Worm (Caenorhabditis elegans) whole organism, L1 larva: ENCODE results near the gene tram-1.

Experiments used
- C04F5.9 ChIP-seq: sonication (generic microtip); optimal IDR thresholded peaks from 2 replicates; lab custom pipeline; 2016; ENCODE audit warnings: missing genetic modification characterization, missing compliant biosample characterization
- blmp-1 ChIP-seq: fragments of 150-350 bp; optimal IDR thresholded peaks from 2 replicates; lab custom pipeline; 2014; ENCODE audit warnings: missing biosample characterization, missing genetic modification characterization
- ceh-63 ChIP-seq: fragments of 200-800 bp; sonication (Bioruptor generic); optimal IDR thresholded peaks from 2 replicates; lab custom pipeline; 2018; ENCODE audit warnings: mild to moderate bottlenecking, missing genetic modification characterization, missing compliant biosample characterization
- ceh-82 ChIP-seq, 3 experiments: fragments of 150-350 bp in 1 of 3; sonication (generic microtip) in 2 of 3; optimal IDR thresholded peaks; 2 replicates each; lab custom pipeline; 2014 to 2017; ENCODE audit warnings: missing biosample characterization in 3 of 3, missing genetic modification characterization in 3 of 3
- ceh-90 ChIP-seq: sonication (generic microtip); optimal IDR thresholded peaks from 2 replicates; lab custom pipeline; 2016; ENCODE audit warnings: missing genetic modification characterization, missing compliant biosample characterization
- dpl-1 ChIP-seq, 3 experiments: fragments of 150-350 bp in 2 of 3; sonication (generic microtip) in 1 of 3; optimal IDR thresholded peaks; 2 replicates each; lab custom pipeline; 2014 to 2017; ENCODE audit warnings: missing biosample characterization in 3 of 3, missing genetic modification characterization in 3 of 3, missing genetic modification reagents in 3 of 3
- dsc-1 ChIP-seq: sonication (generic microtip); optimal IDR thresholded peaks from 2 replicates; lab custom pipeline; 2016; ENCODE audit warnings: mild to moderate bottlenecking, missing genetic modification characterization, missing compliant biosample characterization
- efl-1 ChIP-seq, 4 experiments: fragments of 150-350 bp; optimal IDR thresholded peaks in 3 of 4; peaks in 1 of 4; 1 replicate in 1 of 4; 2 replicates in 3 of 4; lab custom pipeline; 2014; ENCODE audit warnings: missing biosample characterization in 2 of 4, missing genetic modification characterization in 2 of 4, missing genetic modification reagents in 2 of 4
- efl-3 ChIP-seq: fragments of 200-800 bp; sonication (Bioruptor generic); optimal IDR thresholded peaks from 2 replicates; lab custom pipeline; 2018; ENCODE audit warnings: mild to moderate bottlenecking, missing genetic modification characterization, missing compliant biosample characterization
- egl-27 ChIP-seq, 2 experiments: fragments of 150-350 bp in 1 of 2; sonication (generic microtip); optimal IDR thresholded peaks; 3 replicates each; lab custom pipeline; 2017 to 2018; ENCODE audit warnings: missing biosample characterization in 2 of 2, missing genetic modification characterization in 2 of 2, missing genetic modification reagents in 2 of 2
- elt-3 ChIP-seq, 6 experiments: fragments of 150-350 bp in 1 of 6; sonication (generic microtip); optimal IDR thresholded peaks; 2 replicates each; lab custom pipeline; 2017 to 2018; ENCODE audit warnings: missing biosample characterization in 6 of 6, missing genetic modification characterization in 6 of 6, inconsistent platforms in 1 of 6
- fkh-10 ChIP-seq: sonication (generic microtip); optimal IDR thresholded peaks from 2 replicates; lab custom pipeline; 2017; ENCODE audit warnings: missing biosample characterization, missing genetic modification reagents, missing genetic modification characterization
- fkh-4 ChIP-seq: sonication (generic microtip); optimal IDR thresholded peaks from 2 replicates; lab custom pipeline; 2016; ENCODE audit warnings: missing compliant biosample characterization, missing genetic modification characterization, borderline replicate concordance
- grh-1 ChIP-seq: fragments of 200-800 bp; sonication (Bioruptor generic); IDR thresholded peaks from 2 replicates; pipeline ENCODE4 v1.3.6; 2022; ENCODE audit warnings: missing genetic modification reagents, missing genetic modification characterization, missing compliant biosample characterization
- hlh-4 ChIP-seq: sonication (generic microtip); optimal IDR thresholded peaks from 2 replicates; lab custom pipeline; 2016; ENCODE audit warnings: mild to moderate bottlenecking, missing genetic modification characterization, missing compliant biosample characterization
- irx-1 ChIP-seq: sonication (generic microtip); optimal IDR thresholded peaks from 2 replicates; lab custom pipeline; 2016; ENCODE audit warnings: missing genetic modification characterization, missing compliant biosample characterization
- jun-1 ChIP-seq: fragments of 150-350 bp; optimal IDR thresholded peaks from 2 replicates; lab custom pipeline; 2014; ENCODE audit warnings: missing biosample characterization, missing genetic modification reagents, missing genetic modification characterization
- lin-14 ChIP-seq: fragments of 200-800 bp; sonication (Bioruptor generic); optimal IDR thresholded peaks from 2 replicates; lab custom pipeline; 2018; ENCODE audit warnings: mild to moderate bottlenecking, missing genetic modification characterization, moderate library complexity, missing compliant biosample characterization
- lin-35 ChIP-seq, 2 experiments: fragments of 150-350 bp; optimal IDR thresholded peaks; 2 replicates each; lab custom pipeline; 2014; ENCODE audit warnings: missing biosample characterization in 2 of 2, missing genetic modification characterization in 2 of 2, missing genetic modification reagents in 2 of 2
- lin-39 ChIP-seq: fragments of 150-350 bp; optimal IDR thresholded peaks from 2 replicates; lab custom pipeline; 2014; ENCODE audit warnings: missing biosample characterization, missing genetic modification reagents, missing genetic modification characterization
- lir-3 ChIP-seq: sonication (generic microtip); optimal IDR thresholded peaks from 2 replicates; lab custom pipeline; 2016; ENCODE audit warnings: mild to moderate bottlenecking, missing genetic modification characterization, moderate library complexity, missing compliant biosample characterization; ENCODE audit not compliant: poor library complexity
- lsy-2 ChIP-seq, 2 experiments: fragments of 150-350 bp; optimal IDR thresholded peaks; 2 replicates each; lab custom pipeline; 2014; ENCODE audit warnings: missing biosample characterization in 2 of 2, missing genetic modification characterization in 2 of 2
- mab-9 ChIP-seq: fragments of 200-800 bp; sonication (Bioruptor generic); IDR thresholded peaks from 2 replicates; pipeline ENCODE4 v1.3.6; 2022; ENCODE audit warnings: missing genetic modification reagents, missing genetic modification characterization, missing compliant biosample characterization
- mdl-1 ChIP-seq, 2 experiments: fragments of 150-350 bp; optimal IDR thresholded peaks; 2 replicates each; lab custom pipeline; 2014 to 2017; ENCODE audit warnings: missing biosample characterization in 2 of 2, missing genetic modification characterization in 2 of 2, inconsistent platforms in 1 of 2
- mef-2 ChIP-seq: fragments of 150-350 bp; optimal IDR thresholded peaks from 2 replicates; lab custom pipeline; 2014; ENCODE audit warnings: missing biosample characterization, missing genetic modification characterization
- mep-1 ChIP-seq: fragments of 150-350 bp; optimal IDR thresholded peaks from 2 replicates; lab custom pipeline; 2014; ENCODE audit warnings: missing biosample characterization, missing genetic modification characterization
- nhr-11 ChIP-seq: fragments of 150-350 bp; optimal IDR thresholded peaks from 2 replicates; lab custom pipeline; 2014; ENCODE audit warnings: missing biosample characterization, missing genetic modification characterization
- nhr-19 ChIP-seq: fragments of 200-800 bp; sonication (Bioruptor generic); conservative IDR thresholded peaks from 2 replicates; pipeline ENCODE4 v1.3.6; 2022; ENCODE audit warnings: missing genetic modification characterization, missing compliant biosample characterization
- nhr-71 ChIP-seq: sonication (generic microtip); optimal IDR thresholded peaks from 2 replicates; lab custom pipeline; 2016; ENCODE audit warnings: mild to moderate bottlenecking, missing genetic modification characterization, moderate library complexity, missing compliant biosample characterization
- nhr-76 ChIP-seq: sonication (generic microtip); optimal IDR thresholded peaks from 2 replicates; lab custom pipeline; 2017; ENCODE audit warnings: missing biosample characterization, missing genetic modification characterization
- nhr-84 ChIP-seq: sonication (generic microtip); optimal IDR thresholded peaks from 2 replicates; lab custom pipeline; 2017; ENCODE audit warnings: missing biosample characterization, missing genetic modification characterization
- nhr-85 ChIP-seq: sonication (generic microtip); peaks from one replicate; lab custom pipeline; 2016; ENCODE audit warnings: missing genetic modification characterization, inconsistent platforms, missing compliant biosample characterization
- pax-3 ChIP-seq: fragments of 200-800 bp; sonication (Bioruptor generic); optimal IDR thresholded peaks from 2 replicates; lab custom pipeline; 2018; ENCODE audit warnings: mild to moderate bottlenecking, missing genetic modification characterization, moderate library complexity, missing compliant biosample characterization
- pqm-1 ChIP-seq: sonication (generic microtip); optimal IDR thresholded peaks from 3 replicates; lab custom pipeline; 2017; ENCODE audit warnings: missing biosample characterization, missing genetic modification characterization
- rnt-1 ChIP-seq: sonication (generic microtip); optimal IDR thresholded peaks from 2 replicates; lab custom pipeline; 2016; ENCODE audit warnings: mild to moderate bottlenecking, missing genetic modification characterization, moderate library complexity, missing compliant biosample characterization
- snu-23 ChIP-seq: sonication (generic microtip); optimal IDR thresholded peaks from 2 replicates; lab custom pipeline; 2016; ENCODE audit warnings: missing genetic modification characterization, missing compliant biosample characterization
- sptf-1 ChIP-seq: fragments of 150-350 bp; optimal IDR thresholded peaks from 2 replicates; lab custom pipeline; 2014; ENCODE audit warnings: missing biosample characterization, missing genetic modification characterization
- swsn-7 ChIP-seq: sonication (generic microtip); optimal IDR thresholded peaks from 2 replicates; lab custom pipeline; 2016; ENCODE audit warnings: missing genetic modification characterization, missing compliant biosample characterization
- tbx-2 ChIP-seq: sonication (generic microtip); optimal IDR thresholded peaks from 2 replicates; lab custom pipeline; 2016; ENCODE audit warnings: missing genetic modification characterization, missing compliant biosample characterization
- unc-130 ChIP-seq: fragments of 150-350 bp; optimal IDR thresholded peaks from 2 replicates; lab custom pipeline; 2017; ENCODE audit warnings: missing biosample characterization, missing genetic modification characterization, inconsistent platforms
- unc-30 ChIP-seq: sonication (generic microtip); optimal IDR thresholded peaks from 2 replicates; lab custom pipeline; 2017; ENCODE audit warnings: missing biosample characterization, missing genetic modification characterization
- unc-62 ChIP-seq: fragments of 150-350 bp; optimal IDR thresholded peaks from 2 replicates; lab custom pipeline; 2014; ENCODE audit warnings: missing biosample characterization, missing genetic modification reagents, missing genetic modification characterization
- xbp-1 ChIP-seq: sonication (generic microtip); optimal IDR thresholded peaks from 2 replicates; lab custom pipeline; 2016; ENCODE audit warnings: missing genetic modification characterization, missing compliant biosample characterization
- zag-1 ChIP-seq: fragments of 150-350 bp; optimal IDR thresholded peaks from 2 replicates; lab custom pipeline; 2014; ENCODE audit warnings: missing biosample characterization, missing genetic modification characterization
- ztf-4 ChIP-seq: fragments of 150-350 bp; optimal IDR thresholded peaks from 2 replicates; lab custom pipeline; 2014; ENCODE audit warnings: missing biosample characterization, missing genetic modification characterization

tram-1 gene

DNA sequence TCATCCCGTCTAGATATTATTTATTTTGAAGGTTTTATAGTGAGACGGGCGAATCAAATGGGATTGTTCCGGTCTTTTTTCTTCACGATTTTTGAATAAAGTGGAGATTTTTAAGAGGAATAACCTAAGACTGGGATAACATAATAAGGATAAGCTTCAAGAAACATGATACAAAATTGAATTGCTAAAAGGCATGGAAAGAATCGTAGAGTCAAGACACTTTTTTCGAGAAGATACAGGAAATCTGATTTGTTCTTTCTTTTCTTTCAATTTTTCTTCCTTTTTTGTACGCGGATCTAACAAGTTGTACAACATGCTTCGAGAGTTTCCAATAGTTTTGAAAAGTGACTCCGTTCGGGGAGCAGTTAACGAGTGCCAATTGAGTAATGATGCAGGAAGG lies 29.6 kb downstream of the tram-1 start:
- no peak for TF ChIP-seq zag-1
- TF ChIP-seq lin-14: peak; percentile 20
- TF ChIP-seq fkh-10: peak; percentile 79
- no peak for TF ChIP-seq pax-3 (tag; lab: Kevin White, UChicago)
- TF ChIP-seq, all 84 proteins: peak for 2

DNA sequence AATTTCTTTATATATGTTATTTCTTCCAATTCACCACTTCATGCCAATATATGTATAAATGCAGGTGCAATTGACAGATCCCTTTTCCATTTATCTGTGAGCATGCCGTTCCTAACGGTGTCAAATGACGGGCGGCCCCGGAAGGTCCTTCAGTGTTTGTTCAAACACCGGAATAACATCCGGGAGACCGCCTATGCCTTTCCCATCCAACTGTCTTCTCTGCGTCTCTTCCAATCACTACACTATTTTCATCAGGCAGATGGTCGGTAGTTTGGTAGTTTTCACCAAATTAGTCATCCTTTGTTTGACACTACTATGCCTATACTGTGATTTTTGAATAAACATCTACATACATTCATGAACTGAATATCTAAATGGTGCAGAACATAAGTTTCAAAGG lies 30.5 kb downstream of the tram-1 start:
- no peak for TF ChIP-seq unc-30 (tag; lab: Kevin White, UChicago)
- no peak for TF ChIP-seq efl-1 (optimal IDR thresholded peaks at IDR 0.05; lab: Kevin White, UChicago)
- peak in 1 of 2 experiments; percentile 69 for TF ChIP-seq efl-1 (GFP tag; optimal IDR thresholded peaks at IDR 0.05 in 1 of 2; lab: Kevin White, UChicago)

DNA sequence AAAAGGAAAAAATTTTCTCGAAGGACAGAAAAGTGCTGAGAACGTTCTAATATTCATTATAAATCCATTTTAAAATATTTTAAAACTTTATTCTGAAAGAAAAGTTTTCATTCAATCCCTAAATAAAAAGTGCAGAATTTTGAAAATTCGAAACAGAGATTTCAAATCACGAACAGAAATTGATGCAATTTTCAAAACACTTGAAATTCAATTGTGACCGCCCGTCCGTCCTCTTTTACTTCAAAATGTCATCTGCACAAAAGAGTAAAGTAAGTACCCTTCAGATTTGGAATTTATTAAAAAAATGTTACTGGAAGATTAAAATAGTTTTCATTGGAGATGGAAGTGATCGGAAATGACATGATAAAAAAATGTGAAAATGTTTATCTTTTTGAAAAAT lies 32.6 kb downstream of the tram-1 start:
- TF ChIP-seq fkh-10 (peak; percentile 63), unc-62 (GFP tag; lab: Kevin White, UChicago) (no peak)

DNA sequence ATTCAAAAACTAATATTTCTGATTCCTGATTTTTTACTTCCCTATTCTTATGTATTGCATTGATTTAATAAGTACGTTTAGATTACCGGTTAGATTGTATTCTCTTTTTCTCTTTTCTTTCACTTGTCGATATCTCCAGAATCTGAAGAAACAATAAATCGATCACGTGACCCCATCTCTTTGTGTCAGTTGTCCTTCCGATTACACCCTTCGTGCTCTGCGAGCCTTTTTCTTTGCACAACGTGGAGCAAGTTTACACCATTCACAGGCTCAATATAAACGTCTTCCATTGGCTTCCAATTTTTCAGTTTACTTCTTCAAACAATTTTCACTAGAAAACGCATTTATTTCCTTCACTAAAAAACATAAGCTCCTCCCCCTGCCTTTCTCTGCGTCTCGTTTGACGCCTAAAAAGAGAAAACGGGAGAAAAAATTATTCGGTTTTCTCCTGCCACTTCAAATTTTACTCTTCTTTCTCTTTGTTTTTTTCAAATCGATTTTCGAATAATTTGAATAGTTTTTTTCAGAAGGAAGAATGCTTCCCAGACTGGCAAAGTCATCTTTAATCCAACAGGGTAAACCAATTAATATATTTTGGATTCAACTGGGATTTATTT lies 40.8 kb downstream of the tram-1 start, which contains the start of gene gta-1:
TSS of gene gta-1 (plus strand) at position 528 of the 617 bp plus-strand sequence.
- TF ChIP-seq nhr-76: no peak
- TF ChIP-seq efl-1 (optimal IDR thresholded peaks at IDR 0.05; lab: Kevin White, UChicago): peak in 1 of 2 experiments; percentile 18
- TF ChIP-seq efl-1 (GFP tag; optimal IDR thresholded peaks at IDR 0.05 in 1 of 2; lab: Kevin White, UChicago): peak; percentile 28 to 89
- TF ChIP-seq nhr-85 (tag; lab: Kevin White, UChicago): no peak
- peak; percentile 7 for TF ChIP-seq xbp-1 (tag; lab: Kevin White, UChicago)
- no peak for TF ChIP-seq unc-130 (tag; lab: Kevin White, UChicago)
- peak; percentile 11 for TF ChIP-seq mep-1 (tag; lab: Kevin White, UChicago)
- TF ChIP-seq lin-35 (GFP tag; optimal IDR thresholded peaks at IDR 0.05; lab: Kevin White, UChicago): peak; percentile 15 to 32
- TF ChIP-seq fkh-10: no peak
- TF ChIP-seq sptf-1 (tag; lab: Kevin White, UChicago): no peak
- no peak for TF ChIP-seq hlh-4
- no peak for TF ChIP-seq efl-3 (GFP tag; lab: Kevin White, UChicago)
- no peak for TF ChIP-seq ceh-90
- TF ChIP-seq ceh-63 (GFP tag; lab: Kevin White, UChicago): no peak
- TF ChIP-seq dsc-1 (tag; lab: Kevin White, UChicago): peak; percentile 49
- TF ChIP-seq nhr-84 (tag; lab: Kevin White, UChicago): no peak
- TF ChIP-seq mdl-1 (tag; optimal IDR thresholded peaks at IDR 0.05; lab: Kevin White, UChicago): peak in 1 of 2 experiments; percentile 52
- peak; percentile 1 to 47 for TF ChIP-seq lsy-2 (tag; optimal IDR thresholded peaks at IDR 0.05; lab: Kevin White, UChicago)
- peak; percentile 93 for TF ChIP-seq blmp-1 (tag; lab: Kevin White, UChicago)
- no peak for TF ChIP-seq C04F5.9 (tag; lab: Kevin White, UChicago)
- no peak for TF ChIP-seq fkh-4 (tag; lab: Kevin White, UChicago)
- no peak for TF ChIP-seq ceh-82 (tag; optimal IDR thresholded peaks at IDR 0.05; lab: Kevin White, UChicago)
- no peak for TF ChIP-seq irx-1 (tag; lab: Kevin White, UChicago)
- no peak for TF ChIP-seq unc-30 (tag; lab: Kevin White, UChicago)
- TF ChIP-seq dpl-1 (GFP tag; optimal IDR thresholded peaks at IDR 0.05; lab: Kevin White, UChicago): peak in 2 of 3 experiments; percentile 18 to 19
- TF ChIP-seq mef-2 (tag; lab: Kevin White, UChicago): no peak
- TF ChIP-seq rnt-1 (tag; lab: Kevin White, UChicago): peak; percentile 66
- TF ChIP-seq lir-3 (tag; lab: Kevin White, UChicago): no peak
- TF ChIP-seq egl-27 (tag; optimal IDR thresholded peaks at IDR 0.05; lab: Kevin White, UChicago): no peak
- peak; percentile 73 for TF ChIP-seq nhr-71 (tag; lab: Kevin White, UChicago)
- TF ChIP-seq mab-9: no peak
- peak; percentile 19 for TF ChIP-seq swsn-7 (tag; lab: Kevin White, UChicago)
- no peak for TF ChIP-seq elt-3 (tag; optimal IDR thresholded peaks at IDR 0.05; lab: Kevin White, UChicago)
- peak; percentile 5 for TF ChIP-seq tbx-2 (tag; lab: Kevin White, UChicago)
- no peak for TF ChIP-seq jun-1
- TF ChIP-seq ztf-4 (tag; lab: Kevin White, UChicago): no peak
- peak; percentile 50 for TF ChIP-seq nhr-19 (GFP tag; lab: Robert Waterston, UW)
- peak; percentile 74 for TF ChIP-seq lin-14
- peak; percentile 65 for TF ChIP-seq snu-23
- no peak for TF ChIP-seq grh-1 (GFP tag; lab: Robert Waterston, UW)
- TF ChIP-seq pqm-1 (tag; lab: Kevin White, UChicago): no peak
- peak; percentile 36 for TF ChIP-seq lin-39
- no peak for TF ChIP-seq nhr-11
